Fruit fly (Drosophila melanogaster) whole organism, embryonic: ENCODE data around the gene Vajk1.

Source experiments
- Adf1 ChIP-seq: fragments of 200-800 bp; sonication (Bioruptor generic); IDR thresholded peaks from 2 replicates; pipeline ENCODE4 v1.3.6; 2022; ENCODE audit warnings: missing biosample characterization, missing genetic modification characterization
- Antp ChIP-seq: fragments of 200-800 bp; sonication (Bioruptor generic); optimal IDR thresholded peaks from 3 replicates; lab custom pipeline; 2016; ENCODE audit warnings: missing biosample characterization, missing genetic modification characterization
- Atf3 ChIP-seq: fragments of 200-800 bp; sonication (Bioruptor generic); optimal IDR thresholded peaks from 3 replicates; lab custom pipeline; 2016; ENCODE audit warnings: missing biosample characterization, missing genetic modification characterization
- B-H1 ChIP-seq: fragments of 200-800 bp; sonication (Bioruptor generic); IDR thresholded peaks from 3 replicates; pipeline ENCODE4 v1.3.6; 2022; ENCODE audit warnings: missing biosample characterization, missing genetic modification characterization
- Bdp1 ChIP-seq: fragments of 200-800 bp; sonication (Bioruptor generic); optimal IDR thresholded peaks from 3 replicates; lab custom pipeline; 2016; ENCODE audit warnings: missing biosample characterization, missing genetic modification characterization
- Blimp-1 ChIP-seq: fragments of 200-800 bp; sonication (Bioruptor generic); optimal IDR thresholded peaks from 3 replicates; lab custom pipeline; 2018; ENCODE audit warnings: missing biosample characterization, missing genetic modification characterization, mild to moderate bottlenecking, moderate library complexity, missing genetic modification reagents
- CG10565 ChIP-seq: fragments of 200-800 bp; sonication (Bioruptor generic); optimal IDR thresholded peaks from 3 replicates; lab custom pipeline; 2016; ENCODE audit warnings: missing biosample characterization, mild to moderate bottlenecking, missing genetic modification characterization
- CG11247 ChIP-seq: fragments of 200-800 bp; sonication (Bioruptor generic); IDR thresholded peaks from 2 replicates; pipeline ENCODE4 v1.3.6; 2022; ENCODE audit warnings: missing biosample characterization, missing genetic modification characterization
- CG11504 ChIP-seq: fragments of 200-800 bp; sonication (Bioruptor generic); optimal IDR thresholded peaks from 3 replicates; lab custom pipeline; 2019; ENCODE audit warnings: missing biosample characterization, mild to moderate bottlenecking, missing genetic modification characterization, moderate library complexity
- CG11695 ChIP-seq: fragments of 200-800 bp; sonication (Bioruptor generic); IDR thresholded peaks from 3 replicates; pipeline ENCODE4 v1.3.6; 2022; ENCODE audit warnings: missing biosample characterization, missing genetic modification characterization
- CG13287 ChIP-seq: fragments of 200-800 bp; sonication (Bioruptor generic); IDR thresholded peaks from 2 replicates; pipeline ENCODE4 v1.3.6; 2022; ENCODE audit warnings: missing biosample characterization, missing genetic modification characterization; ENCODE audit not compliant: partially characterized antibody
- CG15011 ChIP-seq: fragments of 200-800 bp; sonication (Bioruptor generic); optimal IDR thresholded peaks from 3 replicates; lab custom pipeline; 2018; ENCODE audit warnings: missing biosample characterization, mild to moderate bottlenecking, missing genetic modification characterization
- CG15479 ChIP-seq: fragments of 200-800 bp; sonication (Bioruptor generic); optimal IDR thresholded peaks from 3 replicates; lab custom pipeline; 2019; ENCODE audit warnings: missing biosample characterization, mild to moderate bottlenecking, missing genetic modification characterization, moderate library complexity
- CG1603 ChIP-seq: fragments of 200-800 bp; sonication (Bioruptor generic); optimal IDR thresholded peaks from 2 replicates; lab custom pipeline; 2019; ENCODE audit warnings: missing biosample characterization, mild to moderate bottlenecking, missing genetic modification characterization, moderate library complexity
- CG16863 ChIP-seq: fragments of 200-800 bp; sonication (Bioruptor generic); optimal IDR thresholded peaks from 3 replicates; lab custom pipeline; 2016; ENCODE audit warnings: missing biosample characterization, missing genetic modification characterization
- CG4328 ChIP-seq: fragments of 200-800 bp; sonication (Bioruptor generic); optimal IDR thresholded peaks from 3 replicates; lab custom pipeline; 2017; ENCODE audit warnings: missing biosample characterization, missing genetic modification reagents, missing genetic modification characterization
- CG4424 ChIP-seq: fragments of 200-800 bp; sonication (Bioruptor generic); optimal IDR thresholded peaks from 3 replicates; lab custom pipeline; 2016; ENCODE audit warnings: missing biosample characterization, missing genetic modification characterization
- CG5245 ChIP-seq: fragments of 200-800 bp; sonication (Bioruptor generic); optimal IDR thresholded peaks from 3 replicates; lab custom pipeline; 2016; ENCODE audit warnings: missing biosample characterization, missing genetic modification characterization
- CG6272 ChIP-seq: fragments of 200-800 bp; sonication (Bioruptor generic); IDR thresholded peaks from 2 replicates; pipeline ENCODE4 v1.3.6; 2022; ENCODE audit warnings: missing biosample characterization, missing genetic modification characterization
- CG6765 ChIP-seq: fragments of 200-800 bp; sonication (Bioruptor generic); optimal IDR thresholded peaks from 3 replicates; lab custom pipeline; 2017; ENCODE audit warnings: missing biosample characterization, mild to moderate bottlenecking, missing genetic modification characterization
- CG6813 ChIP-seq: fragments of 200-800 bp; sonication (Bioruptor generic); optimal IDR thresholded peaks from 2 replicates; lab custom pipeline; 2017; ENCODE audit warnings: missing biosample characterization, missing genetic modification characterization, mild to moderate bottlenecking, moderate library complexity, missing genetic modification reagents
- CG7745 ChIP-seq: fragments of 200-800 bp; sonication (Bioruptor generic); optimal IDR thresholded peaks from 2 replicates; lab custom pipeline; 2018; ENCODE audit warnings: missing biosample characterization, mild to moderate bottlenecking, missing genetic modification characterization, moderate library complexity
- CrebB ChIP-seq: fragments of 200-800 bp; sonication (Bioruptor generic); optimal IDR thresholded peaks from 3 replicates; lab custom pipeline; 2018; ENCODE audit warnings: missing biosample characterization, mild to moderate bottlenecking, missing genetic modification characterization
- Dad ChIP-seq: fragments of 200-800 bp; sonication (Bioruptor generic); optimal IDR thresholded peaks from 3 replicates; lab custom pipeline; 2016; ENCODE audit warnings: missing biosample characterization, missing genetic modification characterization
- Eip74EF ChIP-seq, 2 experiments: fragments of 200-800 bp in 1 of 2; fragments of >200 bp in 1 of 2; sonication (Bioruptor generic) in 1 of 2; optimal IDR thresholded peaks; 2 replicates each; lab custom pipeline; 2017 to 2019; ENCODE audit warnings: missing biosample characterization in 2 of 2, missing genetic modification characterization in 2 of 2, mild to moderate bottlenecking in 1 of 2, moderate library complexity in 1 of 2
- Ets97D ChIP-seq: fragments of 200-800 bp; sonication (Bioruptor generic); optimal IDR thresholded peaks from 3 replicates; lab custom pipeline; 2016; ENCODE audit warnings: missing biosample characterization, missing genetic modification characterization
- Hr51 ChIP-seq, 2 experiments: fragments of 200-800 bp; sonication (Bioruptor generic); optimal IDR thresholded peaks; 2 replicates in 1 of 2; 3 replicates in 1 of 2; lab custom pipeline; 2016 to 2018; ENCODE audit warnings: missing biosample characterization in 2 of 2, missing genetic modification characterization in 2 of 2, mild to moderate bottlenecking in 1 of 2, moderate library complexity in 1 of 2
- Sox100B ChIP-seq: fragments of 200-800 bp; sonication (Bioruptor generic); optimal IDR thresholded peaks from 3 replicates; lab custom pipeline; 2018; ENCODE audit warnings: missing biosample characterization, mild to moderate bottlenecking, missing genetic modification characterization
- amos ChIP-seq: fragments of 200-800 bp; sonication (Bioruptor generic); IDR thresholded peaks from 2 replicates; pipeline ENCODE4 v1.3.6; 2022; ENCODE audit warnings: missing biosample characterization, missing genetic modification characterization; ENCODE audit not compliant: partially characterized antibody
- aop ChIP-seq: fragments of 200-800 bp; sonication (Bioruptor generic); IDR thresholded peaks from 2 replicates; pipeline ENCODE4 v1.3.6; 2022; ENCODE audit warnings: missing biosample characterization, missing genetic modification characterization
- ara ChIP-seq: fragments of 200-800 bp; sonication (Bioruptor generic); IDR thresholded peaks from 2 replicates; pipeline ENCODE4 v1.3.6; 2022; ENCODE audit warnings: missing biosample characterization, missing genetic modification characterization
- bigmax ChIP-seq: fragments of 200-800 bp; sonication (Bioruptor generic); optimal IDR thresholded peaks from 2 replicates; lab custom pipeline; 2018; ENCODE audit warnings: missing biosample characterization, mild to moderate bottlenecking, missing genetic modification characterization
- bowl ChIP-seq: fragments of 200-800 bp; sonication (Bioruptor generic); IDR thresholded peaks from 2 replicates; pipeline ENCODE4 v1.3.6; 2022; ENCODE audit warnings: missing biosample characterization, missing genetic modification characterization
- cato ChIP-seq: fragments of 200-800 bp; sonication (Bioruptor generic); optimal IDR thresholded peaks from 2 replicates; lab custom pipeline; 2016; ENCODE audit warnings: missing biosample characterization, missing genetic modification characterization, borderline replicate concordance
- croc ChIP-seq: fragments of 200-800 bp; sonication (Bioruptor generic); conservative IDR thresholded peaks from 3 replicates; pipeline ENCODE4 v1.3.6; 2022; ENCODE audit warnings: missing biosample characterization, missing genetic modification characterization
- emc ChIP-seq: fragments of 200-800 bp; sonication (Bioruptor generic); optimal IDR thresholded peaks from 2 replicates; lab custom pipeline; 2016; ENCODE audit warnings: missing biosample characterization, missing genetic modification characterization
- nerfin-1 ChIP-seq: fragments of 200-800 bp; sonication (Bioruptor generic); optimal IDR thresholded peaks from 3 replicates; lab custom pipeline; 2019; ENCODE audit warnings: missing biosample characterization, mild to moderate bottlenecking, missing genetic modification characterization, moderate library complexity
- peb ChIP-seq: fragments of 200-800 bp; sonication (Bioruptor generic); IDR thresholded peaks from 2 replicates; pipeline ENCODE4 v1.3.6; 2022; ENCODE audit warnings: missing biosample characterization, missing genetic modification characterization
- pfk ChIP-seq: fragments of 200-800 bp; sonication (Bioruptor generic); optimal IDR thresholded peaks from 2 replicates; lab custom pipeline; 2018; ENCODE audit warnings: missing biosample characterization, mild to moderate bottlenecking, missing genetic modification characterization, moderate library complexity
- psq ChIP-seq: fragments of 200-800 bp; sonication (Bioruptor generic); optimal IDR thresholded peaks from 2 replicates; lab custom pipeline; 2017; ENCODE audit warnings: missing biosample characterization, missing genetic modification characterization
- repo ChIP-seq: fragments of 200-800 bp; sonication (Bioruptor generic); optimal IDR thresholded peaks from 2 replicates; lab custom pipeline; 2016; ENCODE audit warnings: missing biosample characterization, missing genetic modification characterization
- tap ChIP-seq: fragments of 200-800 bp; optimal IDR thresholded peaks from 3 replicates; lab custom pipeline; 2019; ENCODE audit warnings: missing biosample characterization, mild to moderate bottlenecking, missing genetic modification characterization, moderate library complexity
- tin ChIP-seq: fragments of 200-800 bp; sonication (Bioruptor generic); optimal IDR thresholded peaks from 3 replicates; lab custom pipeline; 2016; ENCODE audit warnings: missing biosample characterization, missing genetic modification characterization
- trh ChIP-seq: fragments of 200-800 bp; sonication (Bioruptor generic); optimal IDR thresholded peaks from 2 replicates; lab custom pipeline; 2016; ENCODE audit warnings: missing biosample characterization, missing genetic modification characterization
- tup ChIP-seq: fragments of 200-800 bp; sonication (Bioruptor generic); optimal IDR thresholded peaks from 2 replicates; lab custom pipeline; 2016; ENCODE audit warnings: missing biosample characterization, mild to moderate bottlenecking, missing genetic modification characterization, moderate library complexity
- z ChIP-seq: fragments of 200-800 bp; sonication (Bioruptor generic); IDR thresholded peaks from 3 replicates; pipeline ENCODE4 v1.3.6; 2022; ENCODE audit warnings: missing biosample characterization, missing genetic modification characterization
- zfh1 ChIP-seq: fragments of 200-800 bp; sonication (Bioruptor generic); IDR thresholded peaks from 3 replicates; pipeline ENCODE4 v1.3.6; 2022; ENCODE audit warnings: missing biosample characterization, missing genetic modification characterization

Gene Vajk1

dm6 chr2L:13878801-13879200 lies 44.6 kb downstream of the Vajk1 start (continued):
- TF ChIP-seq CG15479 = peak; percentile 3
- TF ChIP-seq Adf1 (GFP tag; lab: Robert Waterston, UW) = peak; percentile 37; the same call in 1 of the 2 replicates
- no peak for TF ChIP-seq CG1603
- TF ChIP-seq Bdp1 (GFP tag; lab: Kevin White, UChicago) = no peak
- TF ChIP-seq psq (GFP tag; lab: Kevin White, UChicago) = no peak
- TF ChIP-seq Ets97D (GFP tag; lab: Kevin White, UChicago) = no peak
- no peak for TF ChIP-seq CG5245 (GFP tag; lab: Kevin White, UChicago)
- TF ChIP-seq CG16863 = no peak
- TF ChIP-seq Dad (GFP tag; lab: Kevin White, UChicago) = peak; percentile 34
- peak; percentile 44; the same call in 1 of the 3 replicates for TF ChIP-seq zfh1
- no peak for TF ChIP-seq Antp
- TF ChIP-seq CG10565 (GFP tag; lab: Kevin White, UChicago) = no peak
- TF ChIP-seq emc = no peak
- no peak for TF ChIP-seq pfk (GFP tag; lab: Kevin White, UChicago)
- peak; percentile 18 for TF ChIP-seq nerfin-1 (tag; lab: Kevin White, UChicago)
- TF ChIP-seq CG11504 (tag; lab: Kevin White, UChicago) = peak; percentile 8
- no peak for TF ChIP-seq peb (GFP tag; lab: Robert Waterston, UW)
- no peak; the same call in 2 of the 3 replicates for TF ChIP-seq B-H1
- TF ChIP-seq repo (GFP tag; lab: Kevin White, UChicago) = peak; percentile 5
- no peak for TF ChIP-seq Blimp-1 (GFP tag; lab: Kevin White, UChicago)
- peak; percentile 18 for TF ChIP-seq CrebB
- TF ChIP-seq ara (GFP tag; lab: Robert Waterston, UW) = 0 out of 2 replicates have a peak, but pooled peaks have one; percentile 8
- TF ChIP-seq CG4328 (GFP tag; lab: Kevin White, UChicago) = no peak
- peak; percentile 45; the same call in 1 of the 2 replicates for TF ChIP-seq CG13287 (GFP tag; lab: Robert Waterston, UW)
- TF ChIP-seq CG15011 = no peak
- peak; percentile 25 for TF ChIP-seq bigmax (GFP tag; lab: Kevin White, UChicago)
- no peak for TF ChIP-seq tap
- TF ChIP-seq cato (GFP tag; lab: Kevin White, UChicago) = no peak
- TF ChIP-seq z (GFP tag; lab: Robert Waterston, UW) = no peak
- no peak for TF ChIP-seq tin (GFP tag; lab: Kevin White, UChicago)
- TF ChIP-seq trh (GFP tag; lab: Kevin White, UChicago) = no peak
- peak; percentile 22 for TF ChIP-seq CG4424 (GFP tag; lab: Kevin White, UChicago)
- no peak for TF ChIP-seq Eip74EF (GFP tag; optimal IDR thresholded peaks at IDR 0.05; lab: Kevin White, UChicago)
- no peak for TF ChIP-seq CG11247 (GFP tag; lab: Robert Waterston, UW)
- TF ChIP-seq CG6813 (GFP tag; lab: Kevin White, UChicago) = peak; percentile 50
- TF ChIP-seq bowl (GFP tag; lab: Robert Waterston, UW) = peak; percentile 47; the same call in 1 of the 2 replicates
- no peak for TF ChIP-seq Hr51 (GFP tag; optimal IDR thresholded peaks at IDR 0.05; lab: Kevin White, UChicago)
- 0 out of 3 replicates have a peak, but pooled peaks have one; percentile 46 for TF ChIP-seq CG11695
- TF ChIP-seq amos = peak; percentile 66; the same call in 1 of the 2 replicates
- TF ChIP-seq Atf3 (GFP tag; lab: Kevin White, UChicago) = no peak
- no peak for TF ChIP-seq tup (GFP tag; lab: Kevin White, UChicago)
- peak; percentile 6 for TF ChIP-seq CG6765 (GFP tag; lab: Kevin White, UChicago)
- TF ChIP-seq CG7745 = no peak
- no peak for TF ChIP-seq Sox100B (GFP tag; lab: Kevin White, UChicago)
- no peak; the same call in 1 of the 2 replicates for TF ChIP-seq CG6272 (GFP tag; lab: Robert Waterston, UW)
- TF ChIP-seq croc (GFP tag; lab: Robert Waterston, UW) = no peak
- no peak for TF ChIP-seq aop (GFP tag; lab: Robert Waterston, UW)
